Worm (Caenorhabditis elegans) whole organism, L3 larva: ENCODE data around the gene sre-49.

ENCODE experiments used
- ZK546.5 ChIP-seq: sonication (generic microtip); optimal IDR thresholded peaks from 2 replicates; lab custom pipeline; 2017; ENCODE audit warnings: missing biosample characterization, missing genetic modification characterization
- ama-1 ChIP-seq: fragments of 150-350 bp; optimal IDR thresholded peaks from 2 replicates; lab custom pipeline; 2018
- ceh-16 ChIP-seq: sonication (generic microtip); optimal IDR thresholded peaks from 2 replicates; lab custom pipeline; 2017; ENCODE audit warnings: missing biosample characterization, missing genetic modification characterization
- ceh-28 ChIP-seq: fragments of 150-350 bp; optimal IDR thresholded peaks from 2 replicates; lab custom pipeline; 2014; ENCODE audit warnings: missing biosample characterization, missing genetic modification reagents, missing genetic modification characterization
- ceh-82 ChIP-seq: fragments of 150-350 bp; optimal IDR thresholded peaks from 2 replicates; lab custom pipeline; 2014; ENCODE audit warnings: missing biosample characterization, missing genetic modification characterization
- daf-12 ChIP-seq: fragments of 150-350 bp; optimal IDR thresholded peaks from 2 replicates; lab custom pipeline; 2014; ENCODE audit warnings: missing biosample characterization, missing genetic modification reagents, missing genetic modification characterization
- egl-27 ChIP-seq: sonication (generic microtip); optimal IDR thresholded peaks from 4 replicates; lab custom pipeline; 2017; ENCODE audit warnings: missing biosample characterization, missing genetic modification reagents, missing genetic modification characterization
- egl-5 ChIP-seq: fragments of 150-350 bp; optimal IDR thresholded peaks from 2 replicates; lab custom pipeline; 2017; ENCODE audit warnings: missing biosample characterization, missing genetic modification reagents, missing genetic modification characterization, inconsistent platforms
- elt-1 ChIP-seq: fragments of 150-350 bp; optimal IDR thresholded peaks from 2 replicates; lab custom pipeline; 2014; ENCODE audit warnings: missing biosample characterization, missing genetic modification characterization
- elt-2 ChIP-seq: sonication (generic microtip); optimal IDR thresholded peaks from 2 replicates; lab custom pipeline; 2016; ENCODE audit warnings: missing genetic modification reagents, mild to moderate bottlenecking, missing genetic modification characterization, missing compliant biosample characterization
- elt-3 ChIP-seq, 3 experiments: fragments of 150-350 bp in 1 of 3; sonication (generic microtip) in 2 of 3; optimal IDR thresholded peaks; 2 replicates in 2 of 3; 4 replicates in 1 of 3; lab custom pipeline; 2014 to 2017; ENCODE audit warnings: missing biosample characterization in 3 of 3, missing genetic modification characterization in 3 of 3
- eor-1 ChIP-seq, 2 experiments: fragments of 150-350 bp; optimal IDR thresholded peaks; 2 replicates each; lab custom pipeline; 2014 to 2018; ENCODE audit warnings: missing biosample characterization in 2 of 2, missing genetic modification characterization in 2 of 2
- fkh-10 ChIP-seq: sonication (generic microtip); optimal IDR thresholded peaks from 2 replicates; lab custom pipeline; 2017; ENCODE audit warnings: missing biosample characterization, missing genetic modification reagents, missing genetic modification characterization
- fkh-2 ChIP-seq: fragments of 150-350 bp; optimal IDR thresholded peaks from 2 replicates; lab custom pipeline; 2014; ENCODE audit warnings: missing biosample characterization, missing genetic modification reagents, missing genetic modification characterization
- fos-1 ChIP-seq: fragments of 150-350 bp; optimal IDR thresholded peaks from 2 replicates; lab custom pipeline; 2014; ENCODE audit warnings: missing biosample characterization, missing genetic modification characterization
- hmg-11 ChIP-seq: sonication (generic microtip); optimal IDR thresholded peaks from 2 replicates; lab custom pipeline; 2016; ENCODE audit warnings: missing genetic modification characterization, missing compliant biosample characterization
- lin-15B ChIP-seq: fragments of 150-350 bp; optimal IDR thresholded peaks from 2 replicates; lab custom pipeline; 2014; ENCODE audit warnings: missing biosample characterization, missing genetic modification characterization
- lin-39 ChIP-seq: fragments of 150-350 bp; optimal IDR thresholded peaks from 2 replicates; lab custom pipeline; 2018; ENCODE audit warnings: missing biosample characterization, missing genetic modification reagents, missing genetic modification characterization
- lsy-12 ChIP-seq: sonication (generic microtip); optimal IDR thresholded peaks from 2 replicates; lab custom pipeline; 2016; ENCODE audit warnings: mild to moderate bottlenecking, missing genetic modification characterization, missing compliant biosample characterization
- nfya-1 ChIP-seq: sonication (generic microtip); optimal IDR thresholded peaks from 2 replicates; lab custom pipeline; 2017; ENCODE audit warnings: missing genetic modification characterization, mild to moderate bottlenecking, missing compliant biosample characterization, antibody characterized with exemption, moderate library complexity; ENCODE audit not compliant: insufficient read depth
- nhr-11 ChIP-seq: fragments of 150-350 bp; optimal IDR thresholded peaks from 2 replicates; lab custom pipeline; 2014; ENCODE audit warnings: missing biosample characterization, missing genetic modification characterization
- nhr-12 ChIP-seq: fragments of 150-350 bp; optimal IDR thresholded peaks from 2 replicates; lab custom pipeline; 2014; ENCODE audit warnings: missing biosample characterization, missing genetic modification characterization
- nhr-23 ChIP-seq: fragments of 150-350 bp; optimal IDR thresholded peaks from 2 replicates; lab custom pipeline; 2014; ENCODE audit warnings: missing biosample characterization, missing genetic modification reagents, missing genetic modification characterization
- nhr-237 ChIP-seq: fragments of 150-350 bp; optimal IDR thresholded peaks from 2 replicates; lab custom pipeline; 2014; ENCODE audit warnings: missing biosample characterization, missing genetic modification characterization
- nhr-25 ChIP-seq: sonication (generic microtip); optimal IDR thresholded peaks from 2 replicates; lab custom pipeline; 2017; ENCODE audit warnings: missing biosample characterization, missing genetic modification characterization
- nhr-43 ChIP-seq: sonication (generic microtip); optimal IDR thresholded peaks from 2 replicates; lab custom pipeline; 2016; ENCODE audit warnings: mild to moderate bottlenecking, missing genetic modification characterization, missing compliant biosample characterization; ENCODE audit not compliant: poor library complexity, severe bottlenecking
- nhr-76 ChIP-seq: fragments of 150-350 bp; sonication (generic microtip); optimal IDR thresholded peaks from 5 replicates; lab custom pipeline; 2014; ENCODE audit warnings: missing biosample characterization, missing genetic modification characterization
- nhr-77 ChIP-seq: fragments of 150-350 bp; optimal IDR thresholded peaks from 2 replicates; lab custom pipeline; 2014; ENCODE audit warnings: missing biosample characterization, missing genetic modification characterization
- pha-4 ChIP-seq: fragments of 150-350 bp; optimal IDR thresholded peaks from 2 replicates; lab custom pipeline; 2014; ENCODE audit warnings: missing biosample characterization, missing genetic modification reagents, missing genetic modification characterization
- sea-2 ChIP-seq: fragments of 150-350 bp; sonication (generic microtip); optimal IDR thresholded peaks from 4 replicates; lab custom pipeline; 2014; ENCODE audit warnings: missing biosample characterization, missing genetic modification reagents, missing genetic modification characterization
- skn-1 ChIP-seq: fragments of 150-350 bp; optimal IDR thresholded peaks from 2 replicates; lab custom pipeline; 2014; ENCODE audit warnings: missing biosample characterization, missing genetic modification characterization
- ztf-11 ChIP-seq: fragments of 150-350 bp; optimal IDR thresholded peaks from 2 replicates; lab custom pipeline; 2014; ENCODE audit warnings: missing biosample characterization, missing genetic modification characterization

sre-49 gene

ce11 chrII:12339644-12340043 is 21.0 kb downstream of the sre-49 start, which contains the start of gene sop-2:
Gene sop-2 (plus strand): TSS chrII:12339944.
- no peak for TF ChIP-seq skn-1 (tag; lab: Kevin White, UChicago)
- TF ChIP-seq nhr-76 (tag; lab: Kevin White, UChicago), result no peak
- TF ChIP-seq ama-1, result no peak
- TF ChIP-seq fos-1, result no peak
- TF ChIP-seq fkh-2 (tag; lab: Kevin White, UChicago), result no peak
- TF ChIP-seq ceh-16 (tag; lab: Kevin White, UChicago), result no peak
- no peak for TF ChIP-seq fkh-10 (GFP tag; lab: Kevin White, UChicago)
- no peak for TF ChIP-seq lsy-12 (tag; lab: Kevin White, UChicago)
- TF ChIP-seq egl-5 (tag; lab: Kevin White, UChicago), result no peak
- no peak for TF ChIP-seq ceh-28 (tag; lab: Kevin White, UChicago)
- TF ChIP-seq elt-2 (tag; lab: Kevin White, UChicago), result no peak
- TF ChIP-seq hmg-11 (tag; lab: Kevin White, UChicago), result no peak
- TF ChIP-seq, all 47 proteins: peak for 0

DNA sequence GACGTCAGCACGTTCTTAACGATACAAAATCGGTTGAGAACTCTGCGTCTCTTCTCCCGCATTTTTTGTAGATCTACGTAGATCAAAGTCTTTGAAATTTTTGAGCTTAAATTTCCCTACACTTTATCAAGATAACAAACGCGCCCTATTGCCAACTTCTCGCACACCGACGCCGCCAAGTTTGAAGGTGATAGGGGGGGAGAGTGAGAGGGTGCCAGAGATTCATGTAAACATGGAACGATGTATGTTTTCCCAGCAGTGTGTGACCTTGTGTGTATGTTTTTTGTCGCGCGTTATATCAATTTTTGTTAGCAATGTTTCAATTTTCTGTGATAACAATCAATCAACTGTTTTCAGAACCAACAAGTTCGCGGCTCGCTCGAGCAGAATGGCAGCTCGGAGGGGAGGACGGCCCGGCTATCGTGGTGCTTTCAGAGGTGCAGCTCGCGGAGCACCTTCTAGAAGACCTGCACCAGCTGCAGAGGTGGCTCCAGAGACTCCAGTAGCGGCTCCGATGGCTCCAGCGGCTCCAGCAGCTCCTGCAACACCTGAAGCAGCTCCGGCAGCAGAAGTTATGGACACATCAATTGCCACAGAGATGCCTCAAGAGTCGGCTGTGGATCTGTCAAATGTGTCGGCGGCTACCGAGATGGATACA is 23.1 kb downstream of the sre-49 start:
- TF ChIP-seq nhr-25 (tag; lab: Kevin White, UChicago), result peak; percentile 25
- TF ChIP-seq fkh-2 (tag; lab: Kevin White, UChicago), result no peak
- TF ChIP-seq nfya-1 (tag; lab: Kevin White, UChicago), result peak; percentile 8
- TF ChIP-seq sea-2 (GFP tag; lab: Kevin White, UChicago), result no peak
- peak; percentile 16 for TF ChIP-seq nhr-23 (tag; lab: Kevin White, UChicago)
- TF ChIP-seq nhr-12, result no peak
- peak; percentile 83 for TF ChIP-seq pha-4
- no peak for TF ChIP-seq nhr-77

DNA sequence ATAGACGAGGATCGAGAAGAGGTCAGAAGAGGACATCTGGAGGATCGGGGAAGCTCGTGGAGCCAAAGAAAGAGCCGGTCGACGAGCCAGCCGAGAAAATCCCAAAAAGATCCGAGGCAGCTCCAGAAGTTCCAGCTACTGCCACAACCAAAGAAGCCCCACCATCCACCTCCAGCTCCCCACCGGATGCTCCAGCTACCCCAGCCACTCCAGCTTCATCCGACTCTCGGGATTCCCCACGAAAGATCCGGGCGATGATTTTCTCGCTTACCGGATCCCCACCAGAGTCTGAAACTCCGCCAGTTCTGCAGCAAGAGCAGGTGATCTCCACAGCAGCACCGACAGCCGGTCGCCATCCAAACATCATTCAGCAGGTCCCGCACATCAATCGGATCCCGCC is 24.3 kb downstream of the sre-49 start:
- TF ChIP-seq elt-3 (tag; optimal IDR thresholded peaks at IDR 0.05; lab: Kevin White, UChicago) (no peak), daf-12 (tag; lab: Kevin White, UChicago) (no peak), nhr-25 (tag; lab: Kevin White, UChicago) (no peak), lsy-12 (tag; lab: Kevin White, UChicago) (no peak), nhr-237 (tag; lab: Kevin White, UChicago) (no peak)

- TF ChIP-seq ama-1 (no peak), lin-15B (tag; lab: Kevin White, UChicago) (no peak), fkh-2 (tag; lab: Kevin White, UChicago) (no peak), eor-1 (tag; optimal IDR thresholded peaks at IDR 0.05; lab: Kevin White, UChicago) (no peak), lin-39 (tag; lab: Kevin White, UChicago) (no peak), egl-27 (tag; lab: Kevin White, UChicago) (no peak), nfya-1 (tag; lab: Kevin White, UChicago) (no peak), nhr-43 (tag; lab: Kevin White, UChicago) (no peak), ZK546.5 (tag; lab: Kevin White, UChicago) (no peak), elt-1 (tag; lab: Kevin White, UChicago) (no peak), ceh-82 (tag; lab: Kevin White, UChicago) (no peak), egl-5 (tag; lab: Kevin White, UChicago) (no peak), ceh-16 (tag; lab: Kevin White, UChicago) (no peak)
These were observed 25.1 kb downstream of the sre-49 start for ce11 chrII:12343710-12344109.

DNA sequence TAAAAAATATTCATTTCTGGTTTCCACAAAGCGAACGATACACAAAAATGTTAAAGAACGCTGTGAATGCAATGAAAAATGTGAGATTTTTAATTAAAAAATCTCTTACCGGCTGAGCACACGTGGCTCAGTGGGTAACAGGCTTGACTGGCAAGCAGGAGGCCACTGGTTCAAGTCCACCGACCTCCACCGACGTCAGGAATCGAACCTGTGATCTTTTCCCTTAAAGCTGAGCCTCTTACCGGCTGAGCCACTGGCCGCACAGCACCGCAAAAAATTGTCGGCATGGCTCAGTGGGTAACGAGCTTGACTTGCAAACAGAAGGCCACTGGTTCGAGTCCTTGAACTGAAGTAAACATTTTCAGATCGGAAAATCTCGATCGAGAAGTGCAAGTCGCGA is 26.1 kb downstream of the sre-49 start, which contains the start of gene C44C11.6:
Gene C44C11.6, plus strand, starts transcription at position 23 of the 400 bp plus-strand sequence.
- no peak for TF ChIP-seq ztf-11 (tag; lab: Kevin White, UChicago)
- TF ChIP-seq fos-1, result no peak
- TF ChIP-seq elt-2 (tag; lab: Kevin White, UChicago), result peak; percentile 30
- TF ChIP-seq egl-27 (tag; lab: Kevin White, UChicago), result no peak
- TF ChIP-seq nhr-11 (tag; lab: Kevin White, UChicago), result no peak
